Worm (Caenorhabditis elegans): ENCODE measurements around the gene msp-31.
A peak's percentile ranks its signal among the peaks of the same experiment; 100 is the strongest.

The msp-31 gene

DNA sequence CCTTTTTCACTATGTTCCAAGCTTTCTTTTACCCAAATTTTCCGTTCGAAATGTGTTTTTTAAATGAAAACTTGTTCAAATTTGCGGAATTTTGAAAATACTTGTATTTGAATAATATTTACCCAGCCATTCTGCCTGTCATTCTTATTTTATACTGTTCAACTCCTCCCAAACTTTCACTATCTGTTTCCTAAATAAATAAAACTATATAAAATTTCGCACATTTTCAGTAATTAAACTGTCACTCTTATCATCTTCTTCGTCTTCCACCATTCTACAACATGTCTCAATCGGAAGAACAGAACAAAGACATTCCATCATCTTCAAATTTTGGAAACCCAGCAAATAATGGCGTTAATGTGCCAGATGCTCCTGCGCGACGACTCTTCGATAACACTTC lies 11.6 kb downstream of the msp-31 start, which contains the start of gene btbd-10:
TSS of gene btbd-10 (plus strand) at position 231 of the 400 bp plus-strand sequence.
- peak; percentile 7 for TF ChIP-seq pha-4 (tag; optimal IDR thresholded peaks at IDR 0.05)
- no peak for TF ChIP-seq efl-1 (GFP tag; optimal IDR thresholded peaks at IDR 0.05)
- TF ChIP-seq unc-62 (GFP tag; optimal IDR thresholded peaks at IDR 0.05): peak; percentile 67
- TF ChIP-seq sptf-2 (GFP tag; optimal IDR thresholded peaks at IDR 0.05): no peak
- TF ChIP-seq madf-10 (tag; optimal IDR thresholded peaks at IDR 0.05): no peak
- no peak for TF ChIP-seq somi-1 (GFP tag; optimal IDR thresholded peaks at IDR 0.05)
- no peak for TF ChIP-seq aptf-2 (GFP tag; conservative IDR thresholded peaks at IDR 0.05)
- no peak for TF ChIP-seq ztf-28 (GFP tag; IDR thresholded peaks at IDR 0.05)
- no peak for TF ChIP-seq hlh-12 (tag; optimal IDR thresholded peaks at IDR 0.05)

DNA sequence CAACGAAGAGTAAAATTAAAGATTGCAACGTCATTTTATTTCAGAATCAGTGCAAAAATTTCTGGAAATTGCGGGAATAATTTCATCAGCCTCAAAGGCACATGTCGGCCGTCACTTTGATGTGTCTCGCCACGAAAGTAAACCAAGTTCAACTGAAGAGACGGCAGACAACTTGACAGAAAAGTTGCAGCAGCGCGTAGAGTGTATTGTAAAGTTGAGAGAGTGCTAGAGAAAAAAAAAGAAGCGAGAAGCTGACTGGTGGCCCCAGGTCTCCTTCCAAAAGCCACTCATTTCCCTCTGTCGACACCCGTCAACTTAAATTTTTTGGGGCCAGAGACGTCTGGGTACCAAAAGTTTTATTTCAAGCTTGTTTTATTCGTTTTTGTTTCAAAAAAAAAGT lies 12.1 kb downstream of the msp-31 start:
- TF ChIP-seq nhr-27 (tag; optimal IDR thresholded peaks at IDR 0.05) (no peak), gei-17 (GFP tag; optimal IDR thresholded peaks at IDR 0.05) (no peak), lin-40 (tag; optimal IDR thresholded peaks at IDR 0.05) (peak; percentile 24), mxl-1 (tag; optimal IDR thresholded peaks at IDR 0.05) (no peak), mcd-1 (GFP tag; IDR thresholded peaks at IDR 0.05) (peak; percentile 70), cebp-2 (GFP tag; IDR thresholded peaks at IDR 0.05) (no peak), Y53F4B.3 (GFP tag; IDR thresholded peaks at IDR 0.05) (no peak), snpc-1.3 (tag; optimal IDR thresholded peaks at IDR 0.05; ENCODE audit: insufficient read depth) (peak; percentile 58), atf-7 (tag; optimal IDR thresholded peaks at IDR 0.05) (no peak), unc-130 (GFP tag; optimal IDR thresholded peaks at IDR 0.05) (no peak), lir-1 (GFP tag; conservative IDR thresholded peaks at IDR 0.05) (0 out of 2 replicates have a peak, but pooled peaks have one; percentile 10), ceh-100 (GFP tag; IDR thresholded peaks at IDR 0.05) (no peak), ets-4 (GFP tag; optimal IDR thresholded peaks at IDR 0.05) (no peak), dpl-1 (GFP tag; optimal IDR thresholded peaks at IDR 0.05) (peak; percentile 31), hsf-1 (GFP tag; IDR thresholded peaks at IDR 0.05) (peak; percentile 96), unc-62 (GFP tag; optimal IDR thresholded peaks at IDR 0.05) (peak; percentile 29), Y79H2A.3 (GFP tag; conservative IDR thresholded peaks at IDR 0.05) (no peak), snpc-1.1 (tag; optimal IDR thresholded peaks at IDR 0.05; ENCODE audit: insufficient read depth) (peak; percentile 52), rcor-1 (GFP tag; IDR thresholded peaks at IDR 0.05) (peak; percentile 61), repo-1 (tag; optimal IDR thresholded peaks at IDR 0.05) (no peak), ekl-4 (GFP tag; IDR thresholded peaks at IDR 0.05) (peak; percentile 64), dox-1 (GFP tag; IDR thresholded peaks at IDR 0.05) (peak; percentile 73), bed-2 (GFP tag; IDR thresholded peaks at IDR 0.05) (no peak), aptf-3 (GFP tag; IDR thresholded peaks at IDR 0.05) (no peak), snpc-4 (GFP tag; optimal IDR thresholded peaks at IDR 0.05) (peak; percentile 47), snpc-4 (tag; optimal IDR thresholded peaks at IDR 0.05) (peak; percentile 59 to 84 (median 65)), let-607 (tag; optimal IDR thresholded peaks at IDR 0.05) (no peak), nhr-179 (tag; optimal IDR thresholded peaks at IDR 0.05) (no peak), nfyb-1 (GFP tag; IDR thresholded peaks at IDR 0.05) (0 out of 2 replicates have a peak, but pooled peaks have one; percentile 27), tlf-1 (GFP tag; optimal IDR thresholded peaks at IDR 0.05) (peak; percentile 46), sptf-2 (GFP tag; optimal IDR thresholded peaks at IDR 0.05) (no peak), Y67H2A.10 (GFP tag; conservative IDR thresholded peaks at IDR 0.05) (0 out of 2 replicates have a peak, but pooled peaks have one; percentile 49), die-1 (tag; optimal IDR thresholded peaks at IDR 0.05) (no peak), chd-7 (tag; optimal IDR thresholded peaks at IDR 0.05) (peak; percentile 9), nhr-80 (tag; optimal IDR thresholded peaks at IDR 0.05) (peak; percentile 15), hlh-12 (tag; optimal IDR thresholded peaks at IDR 0.05) (no peak), madf-3 (GFP tag; IDR thresholded peaks at IDR 0.05) (peak; percentile 29; the same call in 1 of the 2 replicates), pha-4 (tag; optimal IDR thresholded peaks at IDR 0.05) (peak; percentile 37), zim-3 (tag; optimal IDR thresholded peaks at IDR 0.05) (no peak), F23B12.7 (tag; optimal IDR thresholded peaks at IDR 0.05; ENCODE audit: insufficient read depth) (peak; percentile 80), F55B11.4 (tag; optimal IDR thresholded peaks at IDR 0.05; ENCODE audit: borderline replicate concordance, insufficient read depth) (no peak)
